Fruit fly (Drosophila melanogaster) S2 (cell line): ENCODE results near the gene PIG-Q.

ENCODE experiments used
- CG8478 ChIP-seq: fragments of >200 bp; optimal IDR thresholded peaks from 2 replicates; lab custom pipeline; 2018
- CTCF ChIP-seq, 2 experiments: fragments of >200 bp; optimal IDR thresholded peaks; 2 replicates each; lab custom pipeline; 2018

The PIG-Q gene

DNA sequence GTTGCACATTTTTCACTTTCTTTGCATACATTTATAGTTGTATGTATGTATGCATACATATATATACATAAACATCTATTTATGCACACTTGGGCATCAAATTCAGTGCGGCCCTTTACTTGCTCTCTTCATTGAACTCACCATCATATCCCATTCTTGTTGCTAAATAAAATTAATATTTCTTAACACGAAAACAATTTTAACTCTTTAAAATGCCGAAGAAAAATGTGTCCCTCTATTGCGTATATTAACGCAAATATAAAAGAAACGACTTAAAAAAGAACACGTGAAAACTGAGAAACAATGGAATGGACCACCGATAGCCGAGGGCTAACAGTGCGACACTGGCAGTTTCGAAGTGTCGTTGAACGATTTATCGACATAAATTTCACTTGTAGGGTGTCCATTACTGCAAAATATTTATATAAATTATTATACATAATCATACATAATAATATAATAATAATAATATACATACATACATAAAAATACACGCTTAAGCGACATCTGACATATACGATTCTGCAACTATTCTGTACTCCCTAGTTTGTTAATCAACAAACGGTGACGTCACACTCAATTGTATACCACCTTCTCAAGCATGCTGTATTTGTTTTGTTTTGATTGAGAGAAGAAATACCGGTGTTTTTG, at the start of gene PIG-Q, which contains the start of gene U2af50:
Gene PIG-Q, plus strand, starts transcription at position 474 of the 651 bp plus-strand sequence.
Gene U2af50, minus strand, starts transcription at position 370 of the 651 bp plus-strand sequence.
- no peak for TF ChIP-seq CTCF (optimal IDR thresholded peaks at IDR 0.05; lab: Kevin White, UChicago)
- no peak for TF ChIP-seq CG8478 (lab: Kevin White, UChicago)

DNA sequence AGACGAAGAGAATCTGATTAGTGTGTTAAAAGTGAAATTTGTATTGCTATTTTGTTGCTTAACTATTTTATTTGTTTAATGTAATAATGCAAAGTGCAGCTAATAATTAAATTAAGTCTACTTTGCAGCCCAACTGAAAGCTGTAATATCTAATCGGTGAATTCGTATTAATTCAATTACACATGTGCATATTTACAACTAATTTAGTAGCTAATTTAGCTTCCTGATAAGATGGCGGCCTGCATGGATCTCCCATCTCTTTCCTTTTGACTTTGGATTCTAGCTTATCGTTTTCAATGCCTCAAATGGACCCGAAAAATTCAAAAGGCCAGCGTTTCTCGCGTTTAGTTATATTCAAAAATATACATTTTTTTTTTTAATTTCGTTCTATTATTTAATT, 49.2 kb upstream of the PIG-Q start:
- TF ChIP-seq CTCF (optimal IDR thresholded peaks at IDR 0.05; lab: Kevin White, UChicago), result no peak
- TF ChIP-seq CG8478 (lab: Kevin White, UChicago), result no peak

DNA sequence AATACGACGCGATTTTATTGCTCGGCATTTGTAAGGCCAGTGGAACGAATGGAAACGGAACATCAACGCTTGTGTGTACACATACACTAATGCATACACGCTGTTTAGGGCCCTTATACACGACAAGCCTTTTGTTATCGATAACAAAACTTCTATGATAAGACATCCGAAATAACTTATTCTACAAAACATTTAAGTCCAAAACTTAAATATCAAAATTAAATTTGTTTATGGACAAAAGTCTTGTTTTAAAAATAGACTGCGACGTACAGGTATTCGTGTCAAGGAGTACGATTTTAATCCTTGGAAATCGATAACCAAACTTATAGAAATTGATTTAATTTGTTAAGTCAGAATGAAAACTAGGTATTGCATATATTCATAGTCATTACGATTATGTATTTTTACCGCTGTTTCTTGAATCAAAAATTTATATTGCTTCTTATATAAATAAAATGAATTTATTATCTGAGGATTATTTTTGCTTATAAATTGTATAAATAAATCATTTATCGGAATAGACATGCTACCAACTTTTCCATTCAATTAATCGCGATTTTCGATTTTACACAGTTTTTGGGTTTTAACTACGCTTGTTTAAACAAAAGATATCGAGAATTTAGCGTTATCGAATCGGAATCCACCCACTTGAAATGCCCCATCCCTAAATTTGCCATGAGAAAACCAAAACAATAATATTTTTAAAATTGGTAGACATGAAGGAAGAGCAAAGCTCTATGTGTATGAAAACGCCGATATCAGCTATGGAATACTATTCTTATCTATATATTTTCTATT, 45.7 kb upstream of the PIG-Q start, which contains the start of the genes CG9915 and SWIP:
Gene CG9915, minus strand, starts transcription at position 61 of the 798 bp plus-strand sequence.
Gene SWIP, plus strand, starts transcription at position 632 of the 798 bp plus-strand sequence.
- no peak for TF ChIP-seq CG8478 (lab: Kevin White, UChicago)

DNA sequence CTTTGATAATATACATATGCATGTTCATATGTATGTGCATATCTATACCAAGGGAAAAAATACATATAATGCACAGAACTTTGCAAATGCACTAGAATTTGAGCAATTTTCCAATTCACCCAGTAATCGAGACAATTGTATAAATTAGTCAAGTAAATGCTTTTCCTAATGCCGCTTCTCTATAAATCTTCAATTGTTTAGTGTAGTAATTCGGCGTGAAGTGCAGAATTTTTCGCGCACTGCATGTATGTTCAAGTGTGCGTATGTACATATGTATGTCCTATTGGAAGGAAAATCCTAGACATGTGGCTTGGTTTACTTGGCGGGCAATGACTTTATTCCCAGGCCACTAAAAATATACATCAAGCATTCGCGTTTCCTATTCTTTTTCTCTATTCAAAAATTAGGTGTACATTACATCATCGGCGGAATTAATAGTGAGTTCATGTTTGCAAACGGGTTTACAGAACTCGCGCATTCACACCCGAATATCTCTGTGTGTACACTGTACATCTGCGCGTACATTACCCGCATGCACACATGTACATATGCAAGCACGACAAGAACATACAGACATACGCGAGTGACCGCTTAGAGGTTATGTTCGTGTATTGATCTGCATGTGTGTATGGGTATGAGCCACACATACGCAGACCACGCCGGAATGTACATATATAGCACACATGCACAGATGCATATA, 39.9 kb upstream of the PIG-Q start:
- TF ChIP-seq CTCF (optimal IDR thresholded peaks at IDR 0.05; lab: Kevin White, UChicago) (no peak), CG8478 (lab: Kevin White, UChicago) (no peak)

DNA sequence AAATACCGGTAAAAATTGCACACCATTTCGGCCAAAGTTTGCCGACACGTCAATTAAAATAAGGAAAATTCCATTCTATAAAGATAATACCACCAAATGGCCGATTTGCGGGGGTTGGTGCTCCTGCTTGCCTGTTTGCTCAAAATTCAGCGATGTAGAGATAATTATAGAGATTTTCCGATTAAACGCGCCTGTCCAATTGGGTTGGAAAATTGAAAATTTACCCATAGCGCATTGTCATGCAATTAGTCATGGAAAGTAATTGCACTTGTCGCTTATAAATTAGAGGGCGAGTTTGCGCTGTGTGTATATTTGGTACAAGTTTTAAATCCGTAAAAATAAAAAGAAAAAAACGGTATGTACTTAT, 39.4 kb upstream of the PIG-Q start:
- TF ChIP-seq CTCF (optimal IDR thresholded peaks at IDR 0.05; lab: Kevin White, UChicago), result no peak
- TF ChIP-seq CG8478 (lab: Kevin White, UChicago), result no peak

DNA sequence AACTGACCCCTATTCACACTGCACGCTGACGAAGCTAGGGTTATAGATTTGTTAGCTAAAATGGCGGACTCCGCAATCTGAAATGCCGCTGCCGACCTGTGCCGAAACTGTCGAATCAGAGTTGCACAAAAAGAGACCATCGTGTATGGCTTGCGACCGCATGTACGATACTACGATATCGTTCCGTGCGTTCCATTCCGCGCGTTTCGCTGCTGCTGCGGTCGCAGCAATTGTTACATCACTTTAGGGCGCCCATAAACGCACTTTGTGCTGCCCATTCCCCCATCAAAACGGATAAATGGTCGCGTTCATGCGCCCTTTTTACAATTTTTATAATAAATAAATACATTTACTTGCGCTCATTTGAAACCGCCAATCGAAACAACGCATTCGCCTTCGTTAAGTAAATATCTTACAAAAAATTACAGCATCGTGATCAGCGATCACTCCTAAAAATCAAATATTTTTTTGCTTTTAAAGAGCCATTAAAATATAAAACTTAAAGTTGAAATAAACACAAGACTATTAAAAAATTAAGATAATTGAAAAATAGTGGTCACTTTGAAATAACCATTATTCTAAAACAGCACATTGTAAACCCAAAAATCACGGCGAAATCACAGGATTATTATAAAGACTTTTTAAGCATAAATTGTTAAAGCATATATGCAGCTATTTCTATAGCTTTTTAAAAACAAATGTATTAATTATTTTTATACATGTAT, 38.6 kb upstream of the PIG-Q start, which contains the start of gene Cyp1:
Gene Cyp1, minus strand, starts transcription at position 174 of the 725 bp plus-strand sequence.
- TF ChIP-seq CTCF (optimal IDR thresholded peaks at IDR 0.05; lab: Kevin White, UChicago) (no peak), CG8478 (lab: Kevin White, UChicago) (no peak)

DNA sequence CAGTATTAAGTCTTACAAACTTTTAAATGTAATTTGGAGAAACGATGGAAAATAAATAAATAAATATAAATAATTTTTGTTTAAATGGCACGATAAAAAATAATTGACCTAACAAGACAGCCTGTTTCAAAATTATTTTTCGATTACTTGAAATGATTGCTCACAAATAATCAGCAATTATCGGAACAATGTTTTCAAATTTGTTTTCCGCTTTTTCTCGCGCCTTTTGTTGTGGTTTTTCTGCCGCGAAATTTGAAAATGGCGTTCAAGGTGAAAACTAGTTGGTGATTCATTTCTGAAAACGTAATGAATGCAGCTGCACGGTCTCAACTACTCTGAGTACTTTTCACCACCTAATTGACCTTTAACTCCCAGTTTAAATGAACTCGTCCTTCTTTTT, 37.9 kb upstream of the PIG-Q start:
- TF ChIP-seq CG8478 (lab: Kevin White, UChicago) (no peak), CTCF (optimal IDR thresholded peaks at IDR 0.05; lab: Kevin White, UChicago) (no peak)

DNA sequence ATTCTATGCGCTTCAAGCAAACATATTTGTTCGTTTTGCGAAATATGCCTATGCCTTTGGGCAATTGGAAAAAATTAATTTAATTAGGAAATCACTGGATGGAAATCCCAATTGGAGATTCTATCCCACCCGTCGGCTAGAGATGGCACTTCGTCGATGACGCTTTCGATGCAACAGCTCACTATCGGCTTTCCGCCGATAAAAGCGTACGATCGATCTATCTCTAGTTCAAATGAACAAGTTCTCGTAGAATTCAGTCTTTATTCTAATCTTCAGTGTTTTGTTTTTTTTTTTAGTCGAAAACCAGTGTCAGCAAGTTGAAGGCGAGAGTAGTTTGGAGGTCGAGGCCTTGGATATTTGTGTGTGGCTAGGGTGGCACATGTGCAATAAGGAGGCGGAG, 35.9 kb upstream of the PIG-Q start, which contains the start of the genes CG9917 and CG32579:
Gene CG9917, minus strand, starts transcription at position 169 of the 400 bp plus-strand sequence.
Gene CG32579, plus strand, starts transcription at position 224 of the 400 bp plus-strand sequence.
- no peak for TF ChIP-seq CG8478 (lab: Kevin White, UChicago)
- TF ChIP-seq CTCF (optimal IDR thresholded peaks at IDR 0.05; lab: Kevin White, UChicago), result no peak

DNA sequence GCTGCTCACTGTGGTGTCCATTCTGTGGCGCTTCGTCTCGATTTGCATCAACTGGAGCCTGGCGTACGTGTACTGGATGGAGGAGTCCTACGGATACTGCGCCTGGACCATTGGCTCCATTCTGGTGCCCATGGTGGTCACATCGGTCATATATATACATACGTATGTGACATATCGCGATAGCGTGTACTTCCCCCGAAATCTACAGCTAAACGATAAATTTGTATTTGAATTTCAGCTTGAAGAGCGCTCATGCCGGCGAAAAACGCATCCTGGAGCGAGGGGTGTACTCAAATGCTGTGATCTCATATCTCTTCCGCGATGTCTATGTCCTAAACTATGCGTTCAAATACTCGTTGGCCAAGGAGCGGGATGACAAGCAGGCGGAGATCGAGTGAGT, 35.4 kb upstream of the PIG-Q start:
- TF ChIP-seq CTCF (optimal IDR thresholded peaks at IDR 0.05; lab: Kevin White, UChicago), result no peak
- no peak for TF ChIP-seq CG8478 (lab: Kevin White, UChicago)

DNA sequence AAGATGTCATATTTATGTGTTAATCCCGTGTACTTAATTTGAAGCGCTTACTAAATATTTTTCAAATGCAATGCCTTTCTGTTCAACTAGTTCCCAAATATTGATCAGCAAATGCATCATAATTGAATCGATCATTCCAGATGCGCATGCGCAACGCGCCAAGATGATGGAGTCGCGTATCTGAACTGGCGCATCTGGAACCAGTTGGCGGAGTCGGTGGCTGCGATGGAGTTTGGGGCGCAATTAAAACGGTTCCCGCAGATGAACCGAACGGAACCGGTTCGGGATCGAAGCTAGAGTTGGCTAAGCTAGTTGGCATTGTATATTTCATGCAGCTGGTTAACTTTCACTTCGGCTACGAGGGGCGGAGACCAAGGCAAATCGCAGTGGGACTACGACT, 33.5 kb upstream of the PIG-Q start, which contains the start of gene CalpC:
Gene CalpC, plus strand, starts transcription at position 292 of the 400 bp plus-strand sequence.
- TF ChIP-seq CG8478 (lab: Kevin White, UChicago), result no peak
- no peak for TF ChIP-seq CTCF (optimal IDR thresholded peaks at IDR 0.05; lab: Kevin White, UChicago)

DNA sequence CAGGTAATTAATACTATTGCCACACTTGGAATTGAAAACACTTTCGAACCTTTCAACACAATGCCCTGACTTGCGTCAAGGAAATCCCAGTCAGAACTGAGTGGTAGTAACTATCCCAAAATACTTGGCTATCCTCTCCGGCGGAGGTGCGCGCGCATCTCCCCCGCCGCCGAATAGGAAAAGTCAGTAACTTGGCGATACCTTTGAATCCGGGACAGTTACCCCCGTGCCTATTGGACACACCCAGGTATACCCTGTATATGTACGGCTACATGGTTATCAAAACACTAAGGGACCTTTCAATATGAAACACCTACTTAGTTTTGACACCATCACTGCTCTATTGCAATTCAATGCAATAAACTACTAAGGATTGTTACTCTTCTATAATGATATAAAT, 28.3 kb upstream of the PIG-Q start, which contains the start of gene CG9919:
Gene CG9919, minus strand, starts transcription at position 101 of the 400 bp plus-strand sequence.
- no peak for TF ChIP-seq CTCF (optimal IDR thresholded peaks at IDR 0.05; lab: Kevin White, UChicago)
- TF ChIP-seq CG8478 (lab: Kevin White, UChicago), result no peak

DNA sequence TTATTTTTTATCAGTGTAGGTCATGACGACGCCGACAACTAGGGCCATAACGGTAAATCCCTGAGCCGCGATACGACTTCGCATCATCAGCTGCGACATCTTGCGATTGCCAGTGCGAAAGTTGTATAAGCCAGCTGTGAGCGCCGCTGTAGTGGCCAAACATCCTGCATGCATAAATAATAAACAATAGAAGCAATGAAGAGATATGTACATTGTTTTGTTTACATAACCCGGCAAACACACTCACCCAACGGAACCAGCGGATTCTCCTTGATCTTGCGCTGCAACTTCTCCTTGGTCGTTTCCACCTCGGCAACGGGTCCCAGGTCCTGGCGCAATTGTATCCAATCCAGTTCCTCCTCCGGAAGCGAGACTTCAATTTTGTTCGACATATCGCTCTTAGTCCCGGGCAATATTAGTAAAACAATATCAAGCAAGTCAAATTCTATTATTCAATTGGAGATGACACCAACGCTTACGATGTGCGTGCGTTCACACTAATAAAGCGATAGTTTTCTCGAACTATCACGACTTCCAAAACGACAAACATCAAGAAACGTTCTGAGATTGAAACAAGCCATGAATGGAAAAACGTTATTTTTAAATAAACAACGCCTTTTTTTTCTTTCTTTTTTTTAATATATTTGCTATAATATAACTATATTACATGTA, 27.2 kb upstream of the PIG-Q start:
- TF ChIP-seq CG8478 (lab: Kevin White, UChicago), result no peak
- no peak for TF ChIP-seq CTCF (optimal IDR thresholded peaks at IDR 0.05; lab: Kevin White, UChicago)

DNA sequence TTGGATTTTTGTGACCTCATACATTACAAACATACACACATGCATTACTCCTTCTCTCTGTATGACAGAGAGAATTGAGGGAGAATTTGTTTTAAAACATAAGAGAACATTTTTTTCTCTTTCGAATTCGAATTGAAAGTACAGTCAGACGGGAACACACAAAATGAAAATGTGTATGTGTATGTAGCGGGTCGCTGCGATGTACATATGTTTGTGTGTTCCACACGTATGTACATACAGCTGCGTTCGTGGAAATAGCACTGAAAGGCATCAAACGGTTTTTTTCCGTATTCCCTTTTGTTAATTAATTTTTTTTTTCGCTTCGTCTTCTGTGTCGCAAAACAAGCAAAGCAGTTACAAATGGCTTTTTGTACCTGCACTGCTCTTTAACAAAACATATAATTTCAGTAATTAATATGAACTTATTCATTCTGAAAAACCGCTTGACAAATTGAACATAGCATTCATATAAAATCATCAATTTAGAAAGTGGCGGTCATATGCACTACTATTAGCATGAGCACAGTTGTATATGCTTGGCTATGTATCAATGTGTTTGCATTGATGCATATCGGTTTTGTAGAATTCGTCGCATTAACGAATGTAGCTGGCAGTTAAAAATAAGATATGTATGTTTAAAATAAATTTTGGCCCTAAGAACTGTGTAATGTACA, 26.2 kb upstream of the PIG-Q start:
- TF ChIP-seq CG8478 (lab: Kevin White, UChicago) (no peak), CTCF (optimal IDR thresholded peaks at IDR 0.05; lab: Kevin White, UChicago) (no peak)
